ENCODE assay signal across 1 fruit fly cellular context in the genomic region with DNA sequence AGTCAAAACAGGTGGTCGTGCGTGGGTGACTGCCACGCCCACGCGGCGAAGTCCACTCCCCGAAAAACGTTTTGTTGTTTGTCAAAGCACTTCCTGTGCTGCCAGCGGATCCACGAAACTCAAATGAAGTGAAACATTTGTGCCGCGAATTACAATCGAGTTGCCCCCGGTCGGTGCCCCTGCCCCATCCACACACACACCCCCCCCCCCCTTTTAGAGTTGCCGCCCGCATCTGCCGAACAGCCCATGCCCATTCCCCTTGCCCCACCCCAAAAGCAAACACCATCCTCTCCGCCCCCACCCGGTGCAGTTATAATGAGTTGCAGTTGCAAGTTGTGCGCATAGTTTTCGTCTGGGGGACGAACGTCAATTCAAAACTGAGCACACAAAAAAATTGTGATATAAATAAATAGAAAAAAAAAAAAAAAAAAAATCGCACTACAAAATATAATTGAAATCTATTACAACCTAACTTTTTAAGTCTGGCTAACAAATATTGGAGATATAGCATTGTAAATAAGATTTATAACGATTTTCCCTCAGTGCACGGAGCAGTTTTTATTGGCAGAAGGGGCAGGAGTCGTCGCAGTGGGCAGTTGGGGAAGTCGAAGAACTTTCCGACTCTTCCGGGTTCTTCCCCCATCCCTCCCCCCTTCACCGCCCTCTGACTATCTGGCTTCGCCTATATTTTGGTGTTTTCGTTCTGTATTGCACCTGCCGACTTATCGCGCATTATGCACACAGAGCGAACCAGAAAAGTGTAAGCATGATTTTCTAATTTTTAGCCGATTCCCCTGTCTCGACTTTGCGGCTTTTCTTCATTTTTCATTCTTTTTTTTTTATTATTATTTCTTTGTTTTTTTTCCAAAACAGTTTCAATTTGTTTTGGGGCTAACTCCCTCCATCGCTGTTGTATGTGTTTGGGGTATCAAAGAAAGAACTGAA.
A peak's percentile ranks its signal among the peaks of the same experiment; 100 is the strongest.
TF ChIP-seq lines count a peak whose summit lies in the region.

No protein-coding gene starts in this region.

TF ChIP-seq in whole organism, embryonic, 481 proteins besides CTCF, POLR2A, EP300 and RAD21 (continued from another document and continues in another):
- TF ChIP-seq CG6654 (GFP tag; optimal IDR thresholded peaks at IDR 0.05; lab: Kevin White, UChicago) (no peak), pum (GFP tag; optimal IDR thresholded peaks at IDR 0.05; lab: Kevin White, UChicago) (no peak), CG2202 (tag; optimal IDR thresholded peaks at IDR 0.05; lab: Kevin White, UChicago) (peak; percentile 65), CG42726 (GFP tag; IDR thresholded peaks at IDR 0.05; lab: Robert Waterston, UW; ENCODE audit: partially characterized antibody) (no peak), gro (GFP tag; optimal IDR thresholded peaks at IDR 0.05; lab: Kevin White, UChicago) (no peak), so (GFP tag; IDR thresholded peaks at IDR 0.05; lab: Robert Waterston, UW) (peak; percentile 8; the same call in 1 of the 3 replicates), Scr (GFP tag; IDR thresholded peaks at IDR 0.05; lab: Robert Waterston, UW; ENCODE audit: partially characterized antibody) (no peak), Atf3 (GFP tag; optimal IDR thresholded peaks at IDR 0.05; lab: Kevin White, UChicago) (peak; percentile 24), dm (GFP tag; optimal IDR thresholded peaks at IDR 0.05; lab: Kevin White, UChicago) (no peak), dysf (GFP tag; IDR thresholded peaks at IDR 0.05; lab: Robert Waterston, UW) (peak; percentile 33; the same call in 1 of the 3 replicates), Jarid2 (GFP tag; optimal IDR thresholded peaks at IDR 0.05; lab: Kevin White, UChicago) (no peak), CG2875 (GFP tag; optimal IDR thresholded peaks at IDR 0.05; lab: Kevin White, UChicago) (peak; percentile 42), CG7745 (tag; optimal IDR thresholded peaks at IDR 0.05; lab: Kevin White, UChicago) (peak; percentile 53), Dref (GFP tag; IDR thresholded peaks at IDR 0.05; lab: Robert Waterston, UW) (no peak), jumu (GFP tag; optimal IDR thresholded peaks at IDR 0.05; lab: Kevin White, UChicago) (no peak), sens-2 (GFP tag; IDR thresholded peaks at IDR 0.05; lab: Robert Waterston, UW) (peak; percentile 44; the same call in 1 of the 2 replicates), D19B (GFP tag; optimal IDR thresholded peaks at IDR 0.05; lab: Kevin White, UChicago) (no peak), CG9437 (GFP tag; optimal IDR thresholded peaks at IDR 0.05; lab: Kevin White, UChicago) (no peak), cg (GFP tag; optimal IDR thresholded peaks at IDR 0.05; lab: Kevin White, UChicago) (no peak), zfh1 (GFP tag; IDR thresholded peaks at IDR 0.05; lab: Robert Waterston, UW) (peak; percentile 70), CG2712 (tag; optimal IDR thresholded peaks at IDR 0.05; lab: Kevin White, UChicago) (peak; percentile 89), nau (GFP tag; optimal IDR thresholded peaks at IDR 0.05; lab: Kevin White, UChicago) (no peak), lola (GFP tag; optimal IDR thresholded peaks at IDR 0.05; lab: Kevin White, UChicago) (peak in 1 of 3 experiments; percentile 71), pita (GFP tag; optimal IDR thresholded peaks at IDR 0.05; lab: Kevin White, UChicago) (no peak), CG3847 (GFP tag; IDR thresholded peaks at IDR 0.05; lab: Robert Waterston, UW) (0 out of 2 replicates have a peak, but pooled peaks have one; percentile 31), Ets97D (GFP tag; optimal IDR thresholded peaks at IDR 0.05; lab: Kevin White, UChicago) (no peak), CG16815 (GFP tag; optimal IDR thresholded peaks at IDR 0.05; lab: Kevin White, UChicago) (peak; percentile 29), bcd (GFP tag; optimal IDR thresholded peaks at IDR 0.05; lab: Kevin White, UChicago) (peak; percentile 19), pfk (GFP tag; optimal IDR thresholded peaks at IDR 0.05; lab: Kevin White, UChicago) (no peak), CG12744 (GFP tag; optimal IDR thresholded peaks at IDR 0.05; lab: Kevin White, UChicago) (no peak), Dp (GFP tag; optimal IDR thresholded peaks at IDR 0.05; lab: Kevin White, UChicago) (no peak), Sry-δ (GFP tag; optimal IDR thresholded peaks at IDR 0.05; lab: Kevin White, UChicago) (no peak), CG13296 (GFP tag; optimal IDR thresholded peaks at IDR 0.05; lab: Kevin White, UChicago) (no peak), dan (GFP tag; IDR thresholded peaks at IDR 0.05; lab: Robert Waterston, UW) (no peak), wor (GFP tag; IDR thresholded peaks at IDR 0.05; lab: Robert Waterston, UW) (peak; percentile 55; the same call in 1 of the 2 replicates), CG4854 (GFP tag; optimal IDR thresholded peaks at IDR 0.05; lab: Kevin White, UChicago) (no peak), corto (GFP tag; optimal IDR thresholded peaks at IDR 0.05; lab: Kevin White, UChicago) (no peak), CG1647 (GFP tag; optimal IDR thresholded peaks at IDR 0.05; lab: Kevin White, UChicago) (no peak), hbn (GFP tag; IDR thresholded peaks at IDR 0.05; lab: Robert Waterston, UW; ENCODE audit: partially characterized antibody) (no peak), CG15479 (GFP tag; optimal IDR thresholded peaks at IDR 0.05; lab: Kevin White, UChicago) (no peak), vfl (GFP tag; optimal IDR thresholded peaks at IDR 0.05; lab: Kevin White, UChicago) (no peak), ttk (GFP tag; IDR thresholded peaks at IDR 0.05; lab: Robert Waterston, UW) (0 out of 2 replicates have a peak, but pooled peaks have one; percentile 40), Fer1 (GFP tag; optimal IDR thresholded peaks at IDR 0.05; lab: Kevin White, UChicago) (no peak), CG2889 (GFP tag; IDR thresholded peaks at IDR 0.05; lab: Robert Waterston, UW) (no peak), Hr39 (optimal IDR thresholded peaks at IDR 0.05; lab: Kevin White, UChicago) (no peak), hkb (optimal IDR thresholded peaks at IDR 0.05; lab: Kevin White, UChicago) (no peak), hkb (GFP tag; IDR thresholded peaks at IDR 0.05; lab: Robert Waterston, UW) (peak; percentile 68), CG15514 (GFP tag; optimal IDR thresholded peaks at IDR 0.05; lab: Kevin White, UChicago) (no peak), E2f1 (GFP tag; IDR thresholded peaks at IDR 0.05; lab: Robert Waterston, UW) (peak; percentile 65), h (optimal IDR thresholded peaks at IDR 0.05; lab: Kevin White, UChicago) (no peak), CG11504 (tag; optimal IDR thresholded peaks at IDR 0.05; lab: Kevin White, UChicago) (peak; percentile 56), CG8290 (GFP tag; optimal IDR thresholded peaks at IDR 0.05; lab: Kevin White, UChicago) (peak; percentile 15), CG8290 (tag; optimal IDR thresholded peaks at IDR 0.05; lab: Kevin White, UChicago) (no peak), nerfin-1 (tag; optimal IDR thresholded peaks at IDR 0.05; lab: Kevin White, UChicago) (peak; percentile 39), Pdp1 (GFP tag; optimal IDR thresholded peaks at IDR 0.05; lab: Kevin White, UChicago) (peak; percentile 10 to 27), btn (GFP tag; optimal IDR thresholded peaks at IDR 0.05; lab: Kevin White, UChicago) (no peak), ham (GFP tag; IDR thresholded peaks at IDR 0.05; lab: Robert Waterston, UW) (no peak), CG10431 (GFP tag; optimal IDR thresholded peaks at IDR 0.05; lab: Kevin White, UChicago) (peak; percentile 12), Doc3 (GFP tag; IDR thresholded peaks at IDR 0.05; lab: Robert Waterston, UW; ENCODE audit: partially characterized antibody) (no peak), CrebB (tag; optimal IDR thresholded peaks at IDR 0.05; lab: Kevin White, UChicago) (no peak), Sox100B (GFP tag; optimal IDR thresholded peaks at IDR 0.05; lab: Kevin White, UChicago) (peak; percentile 31), lbe (GFP tag; optimal IDR thresholded peaks at IDR 0.05; lab: Kevin White, UChicago) (no peak), Hsf (GFP tag; optimal IDR thresholded peaks at IDR 0.05; lab: Kevin White, UChicago) (peak; percentile 64), Dll (GFP tag; IDR thresholded peaks at IDR 0.05; lab: Robert Waterston, UW; ENCODE audit: partially characterized antibody) (no peak), Sin3A (optimal IDR thresholded peaks at IDR 0.05; lab: Kevin White, UChicago) (no peak), CG34376 (GFP tag; optimal IDR thresholded peaks at IDR 0.05; lab: Kevin White, UChicago) (no peak), row (GFP tag; IDR thresholded peaks at IDR 0.05; lab: Robert Waterston, UW) (peak; percentile 75), CG15011 (GFP tag; optimal IDR thresholded peaks at IDR 0.05; lab: Kevin White, UChicago) (no peak), CG17359 (tag; optimal IDR thresholded peaks at IDR 0.05; lab: Kevin White, UChicago) (peak; percentile 61), cwo (GFP tag; optimal IDR thresholded peaks at IDR 0.05; lab: Kevin White, UChicago) (no peak), CG16863 (GFP tag; optimal IDR thresholded peaks at IDR 0.05; lab: Kevin White, UChicago) (peak; percentile 39), Deaf1 (tag; optimal IDR thresholded peaks at IDR 0.05; lab: Kevin White, UChicago) (no peak), NFAT (GFP tag; IDR thresholded peaks at IDR 0.05; lab: Robert Waterston, UW) (no peak), lmd (GFP tag; IDR thresholded peaks at IDR 0.05; lab: Robert Waterston, UW) (peak; percentile 70; the same call in 1 of the 2 replicates), CG11093 (GFP tag; IDR thresholded peaks at IDR 0.05; lab: Robert Waterston, UW) (no peak), jigr1 (GFP tag; IDR thresholded peaks at IDR 0.05; lab: Robert Waterston, UW) (0 out of 3 replicates have a peak, but pooled peaks have one; percentile 23), HLHmδ (GFP tag; optimal IDR thresholded peaks at IDR 0.05; lab: Kevin White, UChicago) (no peak), CG18011 (GFP tag; optimal IDR thresholded peaks at IDR 0.05; lab: Kevin White, UChicago) (no peak), mirr (GFP tag; optimal IDR thresholded peaks at IDR 0.05; lab: Kevin White, UChicago) (no peak), peb (GFP tag; IDR thresholded peaks at IDR 0.05; lab: Robert Waterston, UW) (peak; percentile 73), Dip2 (GFP tag; IDR thresholded peaks at IDR 0.05; lab: Robert Waterston, UW) (no peak), B-H2 (GFP tag; optimal IDR thresholded peaks at IDR 0.05; lab: Kevin White, UChicago) (no peak), sd (tag; optimal IDR thresholded peaks at IDR 0.05; lab: Kevin White, UChicago) (no peak), GATAe (GFP tag; conservative IDR thresholded peaks at IDR 0.05; lab: Robert Waterston, UW) (no peak), Ssrp (tag; optimal IDR thresholded peaks at IDR 0.05; lab: Kevin White, UChicago) (peak; percentile 66), CG5245 (GFP tag; optimal IDR thresholded peaks at IDR 0.05; lab: Kevin White, UChicago) (peak; percentile 51), ssp (GFP tag; IDR thresholded peaks at IDR 0.05; lab: Robert Waterston, UW) (0 out of 2 replicates have a peak, but pooled peaks have one; percentile 46), Bdp1 (GFP tag; optimal IDR thresholded peaks at IDR 0.05; lab: Kevin White, UChicago) (no peak), otp (GFP tag; IDR thresholded peaks at IDR 0.05; lab: Robert Waterston, UW) (peak; percentile 80), CG11085 (GFP tag; IDR thresholded peaks at IDR 0.05; lab: Robert Waterston, UW) (no peak), sima (GFP tag; optimal IDR thresholded peaks at IDR 0.05; lab: Kevin White, UChicago) (no peak), seq (GFP tag; IDR thresholded peaks at IDR 0.05; lab: Robert Waterston, UW) (no peak), bigmax (GFP tag; optimal IDR thresholded peaks at IDR 0.05; lab: Kevin White, UChicago) (no peak), CG17361 (GFP tag; IDR thresholded peaks at IDR 0.05; lab: Robert Waterston, UW) (peak; percentile 78), tap (tag; optimal IDR thresholded peaks at IDR 0.05; lab: Kevin White, UChicago) (peak; percentile 23), CG14050 (GFP tag; IDR thresholded peaks at IDR 0.05; lab: Robert Waterston, UW) (no peak), CG16813 (GFP tag; IDR thresholded peaks at IDR 0.05; lab: Robert Waterston, UW; ENCODE audit: partially characterized antibody) (no peak), oc (tag; optimal IDR thresholded peaks at IDR 0.05; lab: Kevin White, UChicago) (no peak), CG11723 (GFP tag; optimal IDR thresholded peaks at IDR 0.05; lab: Kevin White, UChicago) (no peak), Med (GFP tag; lab: Kevin White, UChicago) (peak; percentile 30), CG34224 (GFP tag; IDR thresholded peaks at IDR 0.05; lab: Robert Waterston, UW; ENCODE audit: partially characterized antibody) (no peak), zf30C (GFP tag; optimal IDR thresholded peaks at IDR 0.05; lab: Kevin White, UChicago) (no peak), Usf (GFP tag; optimal IDR thresholded peaks at IDR 0.05; lab: Kevin White, UChicago) (no peak), Gsc (GFP tag; IDR thresholded peaks at IDR 0.05; lab: Robert Waterston, UW) (peak; percentile 53; the same call in 1 of the 2 replicates), CG12299 (tag; optimal IDR thresholded peaks at IDR 0.05; lab: Kevin White, UChicago) (no peak), tin (GFP tag; optimal IDR thresholded peaks at IDR 0.05; lab: Kevin White, UChicago) (peak; percentile 62), Xrp1 (GFP tag; IDR thresholded peaks at IDR 0.05; lab: Robert Waterston, UW) (peak; percentile 90), z (GFP tag; IDR thresholded peaks at IDR 0.05; lab: Robert Waterston, UW) (no peak), CG7839 (tag; optimal IDR thresholded peaks at IDR 0.05; lab: Kevin White, UChicago) (peak; percentile 64), phol (tag; optimal IDR thresholded peaks at IDR 0.05; lab: Kevin White, UChicago) (peak; percentile 74), Ada2b (GFP tag; IDR thresholded peaks at IDR 0.05; lab: Robert Waterston, UW) (no peak), ci (GFP tag; IDR thresholded peaks at IDR 0.05; lab: Robert Waterston, UW) (peak; percentile 87), Sox102F (GFP tag; optimal IDR thresholded peaks at IDR 0.05; lab: Kevin White, UChicago) (peak; percentile 73), unpg (GFP tag; optimal IDR thresholded peaks at IDR 0.05; lab: Kevin White, UChicago) (peak; percentile 46), CG12769 (tag; optimal IDR thresholded peaks at IDR 0.05; lab: Kevin White, UChicago) (no peak), TFAM (GFP tag; optimal IDR thresholded peaks at IDR 0.05; lab: Kevin White, UChicago) (peak; percentile 6), br (optimal IDR thresholded peaks at IDR 0.05; lab: Kevin White, UChicago) (no peak), tio (GFP tag; optimal IDR thresholded peaks at IDR 0.05; lab: Kevin White, UChicago) (peak; percentile 54), CHES-1-like (GFP tag; optimal IDR thresholded peaks at IDR 0.05; lab: Kevin White, UChicago) (no peak), Hr51 (GFP tag; optimal IDR thresholded peaks at IDR 0.05; lab: Kevin White, UChicago) (no peak), CG9727 (GFP tag; optimal IDR thresholded peaks at IDR 0.05; lab: Kevin White, UChicago) (peak; percentile 51), az2 (GFP tag; optimal IDR thresholded peaks at IDR 0.05; lab: Kevin White, UChicago) (peak; percentile 76)
